Worm (Caenorhabditis elegans) whole organism, late embryonic: ENCODE results near the gene slc-30A9.

Experiments
- ama-1 ChIP-seq: fragments of 150-350 bp; optimal IDR thresholded peaks from 2 replicates; lab custom pipeline; 2014
- ceh-19 ChIP-seq: fragments of 200-800 bp; sonication (Bioruptor generic); optimal IDR thresholded peaks from 2 replicates; lab custom pipeline; 2018; ENCODE audit warnings: mild to moderate bottlenecking, missing genetic modification characterization, missing compliant biosample characterization
- fkh-10 ChIP-seq: fragments of 150-350 bp; optimal IDR thresholded peaks from 2 replicates; lab custom pipeline; 2014; ENCODE audit warnings: missing biosample characterization, missing genetic modification reagents, missing genetic modification characterization
- hlh-30 ChIP-seq: sonication (generic microtip); optimal IDR thresholded peaks from 2 replicates; lab custom pipeline; 2017; ENCODE audit warnings: antibody characterized with exemption, missing genetic modification characterization, missing compliant biosample characterization; ENCODE audit not compliant: insufficient read depth
- nfya-1 ChIP-seq: sonication (generic microtip); optimal IDR thresholded peaks from 2 replicates; lab custom pipeline; 2017; ENCODE audit warnings: missing genetic modification characterization, mild to moderate bottlenecking, missing compliant biosample characterization, antibody characterized with exemption, moderate library complexity
- pros-1 ChIP-seq: fragments of 150-350 bp; optimal IDR thresholded peaks from 2 replicates; lab custom pipeline; 2014; ENCODE audit warnings: missing biosample characterization, missing genetic modification reagents, missing genetic modification characterization
- unc-55 ChIP-seq: sonication (generic microtip); optimal IDR thresholded peaks from 2 replicates; lab custom pipeline; 2017; ENCODE audit warnings: missing biosample characterization, missing genetic modification reagents, missing genetic modification characterization

DNA sequence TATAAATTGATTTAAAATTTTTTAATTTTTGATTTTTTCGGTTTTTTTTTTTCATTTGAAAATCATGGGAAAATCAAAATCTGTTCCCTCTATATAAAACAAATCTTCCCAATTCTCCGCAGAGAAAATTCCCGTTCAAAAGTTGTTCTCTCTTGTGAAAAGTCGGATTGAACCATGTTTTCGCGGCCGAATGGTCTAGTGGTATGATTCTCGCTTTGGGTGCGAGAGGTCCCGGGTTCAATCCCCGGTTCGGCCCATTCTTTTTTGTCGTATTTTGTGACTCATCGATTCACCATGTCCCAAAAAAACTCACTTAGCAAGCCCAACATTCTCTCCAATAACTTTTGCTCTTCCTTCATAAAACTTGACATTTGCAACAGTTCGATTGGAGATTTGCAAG lies 12.9 kb upstream of the slc-30A9 start:
- TF ChIP-seq fkh-10 = no peak
- TF ChIP-seq ama-1 (lab: Kevin White, UChicago) = no peak
- TF ChIP-seq nfya-1 (tag; lab: Kevin White, UChicago) = no peak
- TF ChIP-seq ceh-19 (GFP tag; lab: Kevin White, UChicago) = no peak
- TF ChIP-seq pros-1 (tag; lab: Kevin White, UChicago) = no peak
- no peak for TF ChIP-seq unc-55 (GFP tag; lab: Kevin White, UChicago)
- TF ChIP-seq hlh-30 (tag; lab: Kevin White, UChicago) = no peak
